Fruit fly (Drosophila melanogaster): ENCODE data around the gene PIG-P.

PIG-P gene

dm6 chr3R:26017771-26018731 lies 40.0 kb downstream of the PIG-P start (continued):
- TF ChIP-seq ato (GFP tag; IDR thresholded peaks at IDR 0.05; ENCODE audit: partially characterized antibody) (no peak), CG11504 (tag; optimal IDR thresholded peaks at IDR 0.05) (peak; percentile 80), CG33557 (GFP tag; optimal IDR thresholded peaks at IDR 0.05) (peak; percentile 99), dimm (GFP tag; IDR thresholded peaks at IDR 0.05) (0 out of 2 replicates have a peak, but pooled peaks have one; percentile 19), Hmr (GFP tag; optimal IDR thresholded peaks at IDR 0.05) (peak; percentile 21), Ada2b (GFP tag; IDR thresholded peaks at IDR 0.05) (peak; percentile 44), ATbp (GFP tag; optimal IDR thresholded peaks at IDR 0.05) (peak; percentile 66), schlank (tag; optimal IDR thresholded peaks at IDR 0.05) (no peak), MBD-R2 (GFP tag; IDR thresholded peaks at IDR 0.05) (no peak), br (optimal IDR thresholded peaks at IDR 0.05) (no peak), vfl (GFP tag; optimal IDR thresholded peaks at IDR 0.05) (peak; percentile 21), phol (tag; optimal IDR thresholded peaks at IDR 0.05) (peak; percentile 93), wdn (GFP tag; IDR thresholded peaks at IDR 0.05) (no peak), CG18599 (GFP tag; optimal IDR thresholded peaks at IDR 0.05) (peak; percentile 69), slou (GFP tag; optimal IDR thresholded peaks at IDR 0.05) (peak; percentile 1), Awh (GFP tag; IDR thresholded peaks at IDR 0.05) (peak; percentile 50), CG13894 (tag; optimal IDR thresholded peaks at IDR 0.05) (no peak), lbe (GFP tag; optimal IDR thresholded peaks at IDR 0.05) (peak; percentile 72), CG7357 (GFP tag; IDR thresholded peaks at IDR 0.05) (0 out of 3 replicates have a peak, but pooled peaks have one; percentile 55), CG9727 (GFP tag; optimal IDR thresholded peaks at IDR 0.05) (peak; percentile 97), psq (GFP tag; optimal IDR thresholded peaks at IDR 0.05) (peak; percentile 33), Dp (GFP tag; optimal IDR thresholded peaks at IDR 0.05) (no peak), zfh2 (GFP tag; optimal IDR thresholded peaks at IDR 0.05) (no peak), YL-1 (GFP tag; optimal IDR thresholded peaks at IDR 0.05) (peak; percentile 45), chif (GFP tag; optimal IDR thresholded peaks at IDR 0.05) (peak in 1 of 2 experiments; percentile 33), CG10321 (GFP tag; IDR thresholded peaks at IDR 0.05) (peak; percentile 29; the same call in 1 of the 2 replicates), Fer2 (tag; optimal IDR thresholded peaks at IDR 0.05) (no peak), CG12104 (GFP tag; optimal IDR thresholded peaks at IDR 0.05) (peak; percentile 71), ara (GFP tag; IDR thresholded peaks at IDR 0.05) (peak; percentile 76; the same call in 1 of the 2 replicates), CG34422 (GFP tag; IDR thresholded peaks at IDR 0.05) (peak; percentile 43; the same call in 2 of the 3 replicates), crol (GFP tag; IDR thresholded peaks at IDR 0.05) (peak; percentile 94), Dek (tag; optimal IDR thresholded peaks at IDR 0.05) (peak; percentile 36), CG5953 (GFP tag; IDR thresholded peaks at IDR 0.05) (no peak), CG18764 (GFP tag; optimal IDR thresholded peaks at IDR 0.05) (peak; percentile 35), ERR (GFP tag; optimal IDR thresholded peaks at IDR 0.05) (no peak), dmrt99B (tag; optimal IDR thresholded peaks at IDR 0.05) (peak; percentile 89), CTCF (GFP tag; optimal IDR thresholded peaks at IDR 0.05) (no peak), Optix (GFP tag; IDR thresholded peaks at IDR 0.05) (no peak), CG18619 (GFP tag; optimal IDR thresholded peaks at IDR 0.05) (peak; percentile 73), CG12659 (GFP tag; optimal IDR thresholded peaks at IDR 0.05) (peak; percentile 69), cato (GFP tag; optimal IDR thresholded peaks at IDR 0.05; ENCODE audit: borderline replicate concordance) (peak; percentile 75), CG14441 (GFP tag; IDR thresholded peaks at IDR 0.05) (peak; percentile 52), mam (GFP tag; optimal IDR thresholded peaks at IDR 0.05) (no peak), CG6854 (GFP tag; optimal IDR thresholded peaks at IDR 0.05) (no peak), CG5180 (GFP tag; optimal IDR thresholded peaks at IDR 0.05) (peak; percentile 47), CG30020 (tag; optimal IDR thresholded peaks at IDR 0.05) (peak; percentile 74), CG16815 (GFP tag; optimal IDR thresholded peaks at IDR 0.05) (peak; percentile 91), fru (optimal IDR thresholded peaks at IDR 0.05) (no peak), stwl (tag; optimal IDR thresholded peaks at IDR 0.05) (peak; percentile 62)

All from whole organism, embryonic.